1 fruit fly cellular context compared by ENCODE assay signal in genomic region chr3R:16071689-16072580, dm6.
TF ChIP-seq lines count a peak whose summit lies in the region.

No protein-coding gene starts in this region.

TF ChIP-seq in whole organism, embryonic, 481 proteins besides CTCF, POLR2A, EP300 and RAD21 (continued from another document):
- peak; percentile 35 for TF ChIP-seq CG4617 (GFP tag; optimal IDR thresholded peaks at IDR 0.05; lab: Kevin White, UChicago; ENCODE audit: borderline replicate concordance)
- no peak for TF ChIP-seq Kr (GFP tag; optimal IDR thresholded peaks at IDR 0.05; lab: Kevin White, UChicago)
- no peak for TF ChIP-seq repo (GFP tag; optimal IDR thresholded peaks at IDR 0.05; lab: Kevin White, UChicago)
- TF ChIP-seq zen (tag; optimal IDR thresholded peaks at IDR 0.05; lab: Kevin White, UChicago): peak; percentile 69
